Fruit fly (Drosophila melanogaster) whole organism, embryonic: ENCODE data around the gene CG12194.
A peak's percentile ranks its signal among the peaks of the same experiment; 100 is the strongest.

Experiments
- Abd-B ChIP-seq: fragments of 200-800 bp; sonication (Bioruptor generic); optimal IDR thresholded peaks from 2 replicates; lab custom pipeline; 2018; ENCODE audit warnings: missing biosample characterization, mild to moderate bottlenecking, missing genetic modification characterization, moderate library complexity
- Bgb ChIP-seq: fragments of 200-800 bp; sonication (Bioruptor generic); IDR thresholded peaks from 2 replicates; pipeline ENCODE4 v1.3.6; 2022; ENCODE audit warnings: missing biosample characterization, missing genetic modification characterization; ENCODE audit not compliant: partially characterized antibody
- BtbVII ChIP-seq: fragments of 200-800 bp; sonication (Bioruptor generic); optimal IDR thresholded peaks from 3 replicates; lab custom pipeline; 2017; ENCODE audit warnings: missing biosample characterization, mild to moderate bottlenecking, missing genetic modification characterization
- CG10366 ChIP-seq: fragments of 200-800 bp; sonication (Bioruptor generic); IDR thresholded peaks from 2 replicates; pipeline ENCODE4 v1.3.6; 2022; ENCODE audit warnings: missing biosample characterization, missing genetic modification characterization
- CG10462 ChIP-seq: fragments of 200-800 bp; sonication (Bioruptor generic); optimal IDR thresholded peaks from 2 replicates; lab custom pipeline; 2016; ENCODE audit warnings: missing biosample characterization, missing genetic modification characterization
- CG11696 ChIP-seq: fragments of 200-800 bp; sonication (Bioruptor generic); IDR thresholded peaks from 2 replicates; pipeline ENCODE4 v1.3.6; 2022; ENCODE audit warnings: missing biosample characterization, missing genetic modification characterization
- CG15514 ChIP-seq: fragments of 200-800 bp; sonication (Bioruptor generic); optimal IDR thresholded peaks from 3 replicates; lab custom pipeline; 2017; ENCODE audit warnings: missing biosample characterization, missing genetic modification characterization, mild to moderate bottlenecking, moderate library complexity, missing genetic modification reagents
- CG17568 ChIP-seq: fragments of 200-800 bp; sonication (Bioruptor generic); optimal IDR thresholded peaks from 2 replicates; lab custom pipeline; 2018; ENCODE audit warnings: missing biosample characterization, mild to moderate bottlenecking, missing genetic modification characterization, moderate library complexity
- CG18262 ChIP-seq: fragments of 200-800 bp; optimal IDR thresholded peaks from 3 replicates; lab custom pipeline; 2019; ENCODE audit warnings: missing biosample characterization, mild to moderate bottlenecking, missing genetic modification characterization, moderate library complexity
- CG2678 ChIP-seq: fragments of 200-800 bp; sonication (Bioruptor generic); optimal IDR thresholded peaks from 3 replicates; lab custom pipeline; 2019; ENCODE audit warnings: missing biosample characterization, mild to moderate bottlenecking, missing genetic modification characterization, moderate library complexity
- CG31365 ChIP-seq: fragments of 200-800 bp; sonication (Bioruptor generic); optimal IDR thresholded peaks from 2 replicates; lab custom pipeline; 2018; ENCODE audit warnings: missing biosample characterization, mild to moderate bottlenecking, missing genetic modification characterization
- CG3281 ChIP-seq: fragments of 200-800 bp; sonication (Bioruptor generic); optimal IDR thresholded peaks from 3 replicates; lab custom pipeline; 2017; ENCODE audit warnings: missing biosample characterization, mild to moderate bottlenecking, missing genetic modification characterization
- CG34422 ChIP-seq: fragments of 200-800 bp; sonication (Bioruptor generic); IDR thresholded peaks from 3 replicates; pipeline ENCODE4 v1.3.6; 2022; ENCODE audit warnings: missing biosample characterization, missing genetic modification characterization
- CG43689 ChIP-seq: fragments of 200-800 bp; sonication (Bioruptor generic); IDR thresholded peaks from 2 replicates; pipeline ENCODE4 v1.3.6; 2022; ENCODE audit warnings: missing biosample characterization, missing genetic modification characterization
- CG6689 ChIP-seq: fragments of 200-800 bp; sonication (Bioruptor generic); IDR thresholded peaks from 2 replicates; pipeline ENCODE4 v1.3.6; 2022; ENCODE audit warnings: missing biosample characterization, missing genetic modification characterization
- CG7839 ChIP-seq: fragments of 200-800 bp; sonication (Bioruptor generic); optimal IDR thresholded peaks from 3 replicates; lab custom pipeline; 2018; ENCODE audit warnings: missing biosample characterization, mild to moderate bottlenecking, missing genetic modification characterization, moderate library complexity
- CG8281 ChIP-seq: fragments of 200-800 bp; sonication (Bioruptor generic); optimal IDR thresholded peaks from 2 replicates; lab custom pipeline; 2018; ENCODE audit warnings: missing biosample characterization, mild to moderate bottlenecking, missing genetic modification characterization, moderate library complexity
- CG8944 ChIP-seq: fragments of 200-800 bp; sonication (Bioruptor generic); optimal IDR thresholded peaks from 3 replicates; lab custom pipeline; 2016; ENCODE audit warnings: missing biosample characterization, missing genetic modification characterization
- CHES-1-like ChIP-seq: fragments of 200-800 bp; sonication (Bioruptor generic); optimal IDR thresholded peaks from 2 replicates; lab custom pipeline; 2016; ENCODE audit warnings: missing biosample characterization, missing genetic modification characterization
- CoRest ChIP-seq: fragments of 200-800 bp; sonication (Bioruptor generic); optimal IDR thresholded peaks from 3 replicates; lab custom pipeline; 2018; ENCODE audit warnings: missing biosample characterization, mild to moderate bottlenecking, missing genetic modification characterization, moderate library complexity
- Dbx ChIP-seq: fragments of 200-800 bp; sonication (Bioruptor generic); IDR thresholded peaks from 3 replicates; pipeline ENCODE4 v1.3.6; 2022; ENCODE audit warnings: missing biosample characterization, missing genetic modification characterization
- Drgx ChIP-seq: fragments of 200-800 bp; sonication (Bioruptor generic); IDR thresholded peaks from 2 replicates; pipeline ENCODE4 v1.3.6; 2022; ENCODE audit warnings: missing biosample characterization, missing genetic modification characterization
- Fer1 ChIP-seq: fragments of 200-800 bp; sonication (Bioruptor generic); optimal IDR thresholded peaks from 2 replicates; lab custom pipeline; 2017; ENCODE audit warnings: missing biosample characterization, mild to moderate bottlenecking, missing genetic modification characterization
- Gug ChIP-seq: fragments of 200-800 bp; sonication (Bioruptor generic); IDR thresholded peaks from 4 replicates; pipeline ENCODE4 v1.3.6; 2022; ENCODE audit warnings: missing biosample characterization, missing genetic modification characterization
- HHEX ChIP-seq: fragments of 200-800 bp; sonication (Bioruptor generic); optimal IDR thresholded peaks from 3 replicates; lab custom pipeline; 2017; ENCODE audit warnings: missing biosample characterization, mild to moderate bottlenecking, missing genetic modification characterization, missing genetic modification reagents
- HLH3B ChIP-seq: fragments of 200-800 bp; sonication (Bioruptor generic); IDR thresholded peaks from 2 replicates; pipeline ENCODE4 v1.3.6; 2022; ENCODE audit warnings: missing biosample characterization, missing genetic modification characterization
- Hmr ChIP-seq: fragments of 200-800 bp; sonication (Bioruptor generic); optimal IDR thresholded peaks from 3 replicates; lab custom pipeline; 2017; ENCODE audit warnings: mild to moderate bottlenecking, missing biosample characterization, missing genetic modification reagents, missing genetic modification characterization
- Hr39 ChIP-seq: fragments of >200 bp; optimal IDR thresholded peaks from 2 replicates; lab custom pipeline; 2017
- NK7.1 ChIP-seq: fragments of 200-800 bp; sonication (Bioruptor generic); optimal IDR thresholded peaks from 3 replicates; lab custom pipeline; 2016; ENCODE audit warnings: missing biosample characterization, missing genetic modification characterization
- Neu2 ChIP-seq: fragments of 200-800 bp; sonication (Bioruptor generic); optimal IDR thresholded peaks from 3 replicates; lab custom pipeline; 2016; ENCODE audit warnings: missing biosample characterization, missing genetic modification characterization, borderline replicate concordance
- Nf-YB ChIP-seq: fragments of 200-800 bp; sonication (Bioruptor generic); optimal IDR thresholded peaks from 3 replicates; lab custom pipeline; 2019; ENCODE audit warnings: missing biosample characterization, mild to moderate bottlenecking, missing genetic modification characterization, moderate library complexity
- Opbp ChIP-seq: fragments of 200-800 bp; sonication (Bioruptor generic); IDR thresholded peaks from 3 replicates; pipeline ENCODE4 v1.3.6; 2022; ENCODE audit warnings: missing biosample characterization, missing genetic modification characterization; ENCODE audit not compliant: partially characterized antibody
- Optix ChIP-seq: fragments of 200-800 bp; sonication (Bioruptor generic); IDR thresholded peaks from 3 replicates; pipeline ENCODE4 v1.3.6; 2022; ENCODE audit warnings: missing biosample characterization, missing genetic modification characterization
- Six4 ChIP-seq: fragments of 200-800 bp; sonication (Bioruptor generic); optimal IDR thresholded peaks from 2 replicates; lab custom pipeline; 2016; ENCODE audit warnings: missing biosample characterization, missing genetic modification characterization
- Sox102F ChIP-seq: fragments of 200-800 bp; sonication (Bioruptor generic); optimal IDR thresholded peaks from 2 replicates; lab custom pipeline; 2018; ENCODE audit warnings: missing biosample characterization, mild to moderate bottlenecking, missing genetic modification characterization, moderate library complexity
- ara ChIP-seq: fragments of 200-800 bp; sonication (Bioruptor generic); IDR thresholded peaks from 2 replicates; pipeline ENCODE4 v1.3.6; 2022; ENCODE audit warnings: missing biosample characterization, missing genetic modification characterization
- az2 ChIP-seq: fragments of 200-800 bp; sonication (Bioruptor generic); optimal IDR thresholded peaks from 3 replicates; lab custom pipeline; 2016; ENCODE audit warnings: missing biosample characterization, missing genetic modification characterization
- chif ChIP-seq, 2 experiments: fragments of 200-800 bp; sonication (Bioruptor generic); optimal IDR thresholded peaks; 3 replicates each; lab custom pipeline; 2016; ENCODE audit warnings: missing biosample characterization in 2 of 2, missing genetic modification characterization in 2 of 2
- esg ChIP-seq: fragments of 200-800 bp; sonication (Bioruptor generic); conservative IDR thresholded peaks from 2 replicates; pipeline ENCODE4 v1.3.6; 2022; ENCODE audit warnings: missing biosample characterization, missing genetic modification characterization
- gsb ChIP-seq: fragments of 200-800 bp; sonication (Bioruptor generic); IDR thresholded peaks from 2 replicates; pipeline ENCODE4 v1.3.6; 2022; ENCODE audit warnings: missing biosample characterization, missing genetic modification characterization
- hkb ChIP-seq, 2 experiments: fragments of 200-800 bp in 1 of 2; fragments of >200 bp in 1 of 2; sonication (Bioruptor generic) in 1 of 2; IDR thresholded peaks in 1 of 2; optimal IDR thresholded peaks in 1 of 2; 2 replicates each; pipeline versions ENCODE4 v1.3.6 to Lab custom; 2017 to 2022; ENCODE audit warnings: missing biosample characterization in 1 of 2, missing genetic modification characterization in 1 of 2
- jumu ChIP-seq: fragments of 200-800 bp; sonication (Bioruptor generic); optimal IDR thresholded peaks from 3 replicates; lab custom pipeline; 2016; ENCODE audit warnings: missing biosample characterization, missing genetic modification characterization
- knrl ChIP-seq: fragments of 200-800 bp; sonication (Bioruptor generic); IDR thresholded peaks from 3 replicates; pipeline ENCODE4 v1.3.6; 2022; ENCODE audit warnings: missing biosample characterization, missing genetic modification characterization; ENCODE audit not compliant: partially characterized antibody
- lbe ChIP-seq: fragments of 200-800 bp; sonication (Bioruptor generic); optimal IDR thresholded peaks from 2 replicates; lab custom pipeline; 2016; ENCODE audit warnings: missing biosample characterization, mild to moderate bottlenecking, missing genetic modification characterization
- pan ChIP-seq, 4 experiments: fragments of >200 bp in 3 of 4; fragments of 200-800 bp in 1 of 4; sonication (Bioruptor generic) in 1 of 4; optimal IDR thresholded peaks in 3 of 4; IDR thresholded peaks in 1 of 4; 2 replicates each; pipeline versions ENCODE4 v1.3.6 to Lab custom; 2017 to 2022; ENCODE audit warnings: missing biosample characterization in 2 of 4, missing genetic modification characterization in 2 of 4, mixed read lengths in 1 of 4
- sqz ChIP-seq: fragments of 200-800 bp; sonication (Bioruptor generic); optimal IDR thresholded peaks from 3 replicates; lab custom pipeline; 2018; ENCODE audit warnings: missing biosample characterization, mild to moderate bottlenecking, missing genetic modification characterization
- stwl ChIP-seq: fragments of 200-800 bp; sonication (Bioruptor generic); optimal IDR thresholded peaks from 3 replicates; lab custom pipeline; 2018; ENCODE audit warnings: missing biosample characterization, mild to moderate bottlenecking, missing genetic modification characterization, moderate library complexity
- toy ChIP-seq: fragments of 200-800 bp; sonication (Bioruptor generic); IDR thresholded peaks from 2 replicates; pipeline ENCODE4 v1.3.6; 2022; ENCODE audit warnings: missing biosample characterization, missing genetic modification characterization
- trem ChIP-seq: fragments of 200-800 bp; optimal IDR thresholded peaks from 3 replicates; lab custom pipeline; 2019; ENCODE audit warnings: missing biosample characterization, mild to moderate bottlenecking, missing genetic modification characterization, moderate library complexity

CG12194 gene

DNA sequence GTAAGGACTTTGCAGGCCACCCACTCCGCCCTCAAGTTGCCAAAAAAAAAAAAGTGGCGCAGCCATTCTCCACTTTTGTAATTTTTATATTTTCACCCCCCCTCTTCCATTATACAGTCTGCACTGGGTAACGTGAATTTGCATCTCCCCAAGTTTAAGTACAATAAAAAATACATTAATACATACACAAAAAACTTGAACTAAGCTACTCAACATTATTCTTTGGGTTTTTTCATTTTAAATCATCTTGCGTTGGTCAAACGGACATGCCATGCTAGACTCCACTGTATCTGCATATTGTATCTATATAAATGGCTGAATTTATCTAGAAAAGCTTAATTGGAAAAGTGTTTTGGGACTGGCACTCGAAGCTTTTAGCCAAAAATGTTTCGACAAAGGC, 23.4 kb downstream of the CG12194 start:
- TF ChIP-seq CG11696 (peak; percentile 53; the same call in 1 of the 2 replicates), CG17568 (GFP tag; lab: Kevin White, UChicago) (no peak), CG6689 (peak; percentile 65), CG31365 (tag; lab: Kevin White, UChicago) (no peak), hkb (optimal IDR thresholded peaks at IDR 0.05; lab: Kevin White, UChicago) (no peak), hkb (GFP tag; IDR thresholded peaks at IDR 0.05; lab: Robert Waterston, UW) (peak; percentile 47; the same call in 1 of the 2 replicates), esg (peak; percentile 61), Hr39 (lab: Kevin White, UChicago) (no peak), Six4 (GFP tag; lab: Kevin White, UChicago) (no peak), knrl (GFP tag; lab: Robert Waterston, UW) (no peak), CG2678 (peak; percentile 70), HLH3B (GFP tag; lab: Robert Waterston, UW) (0 out of 2 replicates have a peak, but pooled peaks have one; percentile 44), jumu (GFP tag; lab: Kevin White, UChicago) (no peak), CG10366 (peak; percentile 16; the same call in 1 of the 2 replicates), Neu2 (GFP tag; lab: Kevin White, UChicago) (no peak), stwl (tag; lab: Kevin White, UChicago) (no peak), Bgb (GFP tag; lab: Robert Waterston, UW) (no peak), CG7839 (tag; lab: Kevin White, UChicago) (peak; percentile 36), trem (tag; lab: Kevin White, UChicago) (no peak), Gug (GFP tag; lab: Robert Waterston, UW) (peak; percentile 66; the same call in 3 of the 4 replicates), CG15514 (GFP tag; lab: Kevin White, UChicago) (peak; percentile 36), CoRest (tag; lab: Kevin White, UChicago) (peak; percentile 5), CG8944 (GFP tag; lab: Kevin White, UChicago) (no peak), ara (GFP tag; lab: Robert Waterston, UW) (no peak), Sox102F (GFP tag; lab: Kevin White, UChicago) (peak; percentile 15), Drgx (GFP tag; lab: Robert Waterston, UW) (peak; percentile 38; the same call in 1 of the 2 replicates), NK7.1 (GFP tag; lab: Kevin White, UChicago) (no peak), CG43689 (GFP tag; lab: Robert Waterston, UW) (no peak), Dbx (GFP tag; lab: Robert Waterston, UW) (0 out of 3 replicates have a peak, but pooled peaks have one; percentile 27), Abd-B (GFP tag; lab: Kevin White, UChicago) (peak; percentile 6), Hmr (GFP tag; lab: Kevin White, UChicago) (peak; percentile 23), pan (optimal IDR thresholded peaks at IDR 0.05; lab: Kevin White, UChicago) (no peak), pan (GFP tag; optimal IDR thresholded peaks at IDR 0.05 in 1 of 2, IDR thresholded peaks at IDR 0.05 in 1 of 2) (peak in 1 of 2 experiments; percentile 63), CG10462 (no peak), BtbVII (GFP tag; lab: Kevin White, UChicago) (peak; percentile 15), CG8281 (no peak), CHES-1-like (GFP tag; lab: Kevin White, UChicago) (no peak), gsb (GFP tag; lab: Robert Waterston, UW) (peak; percentile 62; the same call in 1 of the 2 replicates), chif (GFP tag; optimal IDR thresholded peaks at IDR 0.05; lab: Kevin White, UChicago) (no peak), az2 (peak; percentile 7), CG34422 (peak; percentile 52; the same call in 2 of the 3 replicates), Nf-YB (no peak), lbe (GFP tag; lab: Kevin White, UChicago) (no peak), toy (GFP tag; lab: Robert Waterston, UW) (peak; percentile 42; the same call in 1 of the 2 replicates), CG18262 (tag; lab: Kevin White, UChicago) (peak; percentile 27), Optix (GFP tag; lab: Robert Waterston, UW) (peak; percentile 31; the same call in 1 of the 3 replicates), Opbp (no peak), CG3281 (GFP tag; lab: Kevin White, UChicago) (peak; percentile 52), HHEX (GFP tag; lab: Kevin White, UChicago) (peak; percentile 7), Fer1 (peak; percentile 64), sqz (GFP tag; lab: Kevin White, UChicago) (no peak)
